Worm (Caenorhabditis elegans) whole organism, L1 larva: ENCODE results near the gene F59B10.2.

Source experiments
- C04F5.9 ChIP-seq: sonication (generic microtip); optimal IDR thresholded peaks from 2 replicates; lab custom pipeline; 2016; ENCODE audit warnings: missing genetic modification characterization, missing compliant biosample characterization
- C16A3.4 ChIP-seq: fragments of 150-350 bp; optimal IDR thresholded peaks from 2 replicates; lab custom pipeline; 2014; ENCODE audit warnings: missing biosample characterization, missing genetic modification characterization
- F16B12.6 ChIP-seq: fragments of 150-350 bp; optimal IDR thresholded peaks from 2 replicates; lab custom pipeline; 2014; ENCODE audit warnings: missing biosample characterization, missing genetic modification characterization
- aha-1 ChIP-seq: fragments of 150-350 bp; optimal IDR thresholded peaks from 2 replicates; lab custom pipeline; 2014; ENCODE audit warnings: missing biosample characterization, missing genetic modification characterization
- alr-1 ChIP-seq: fragments of 200-800 bp; sonication (Bioruptor generic); optimal IDR thresholded peaks from 2 replicates; lab custom pipeline; 2018; ENCODE audit warnings: borderline replicate concordance, mild to moderate bottlenecking, missing genetic modification characterization, missing compliant biosample characterization
- aly-2 ChIP-seq: fragments of 150-350 bp; optimal IDR thresholded peaks from 2 replicates; lab custom pipeline; 2014; ENCODE audit warnings: missing biosample characterization, missing genetic modification characterization
- ama-1 ChIP-seq: fragments of 150-350 bp; optimal IDR thresholded peaks from 2 replicates; lab custom pipeline; 2014
- blmp-1 ChIP-seq: fragments of 150-350 bp; optimal IDR thresholded peaks from 2 replicates; lab custom pipeline; 2014; ENCODE audit warnings: missing biosample characterization, missing genetic modification characterization
- ceh-63 ChIP-seq: fragments of 200-800 bp; sonication (Bioruptor generic); optimal IDR thresholded peaks from 2 replicates; lab custom pipeline; 2018; ENCODE audit warnings: mild to moderate bottlenecking, missing genetic modification characterization, missing compliant biosample characterization
- ceh-8 ChIP-seq: fragments of 200-800 bp; sonication (Bioruptor generic); optimal IDR thresholded peaks from 2 replicates; lab custom pipeline; 2018; ENCODE audit warnings: mild to moderate bottlenecking, missing genetic modification characterization, moderate library complexity, missing compliant biosample characterization
- ceh-82 ChIP-seq, 3 experiments: fragments of 150-350 bp in 1 of 3; sonication (generic microtip) in 2 of 3; optimal IDR thresholded peaks; 2 replicates each; lab custom pipeline; 2014 to 2017; ENCODE audit warnings: missing biosample characterization in 3 of 3, missing genetic modification characterization in 3 of 3
- dpl-1 ChIP-seq, 3 experiments: fragments of 150-350 bp in 2 of 3; sonication (generic microtip) in 1 of 3; optimal IDR thresholded peaks; 2 replicates each; lab custom pipeline; 2014 to 2017; ENCODE audit warnings: missing biosample characterization in 3 of 3, missing genetic modification characterization in 3 of 3, missing genetic modification reagents in 3 of 3
- efl-1 ChIP-seq, 4 experiments: fragments of 150-350 bp; optimal IDR thresholded peaks in 3 of 4; peaks in 1 of 4; 1 replicate in 1 of 4; 2 replicates in 3 of 4; lab custom pipeline; 2014; ENCODE audit warnings: missing biosample characterization in 2 of 4, missing genetic modification characterization in 2 of 4, missing genetic modification reagents in 2 of 4
- efl-3 ChIP-seq: fragments of 200-800 bp; sonication (Bioruptor generic); optimal IDR thresholded peaks from 2 replicates; lab custom pipeline; 2018; ENCODE audit warnings: mild to moderate bottlenecking, missing genetic modification characterization, missing compliant biosample characterization
- egl-13 ChIP-seq: sonication (generic microtip); optimal IDR thresholded peaks from 2 replicates; lab custom pipeline; 2016; ENCODE audit warnings: missing genotype, missing genetic modification reagents, missing genetic modification characterization, missing compliant biosample characterization
- elt-2 ChIP-seq: sonication (generic microtip); optimal IDR thresholded peaks from 2 replicates; lab custom pipeline; 2016; ENCODE audit warnings: missing genetic modification characterization, mild to moderate bottlenecking, inconsistent platforms, missing compliant biosample characterization, missing genetic modification reagents
- fkh-10 ChIP-seq: sonication (generic microtip); optimal IDR thresholded peaks from 2 replicates; lab custom pipeline; 2017; ENCODE audit warnings: missing biosample characterization, missing genetic modification reagents, missing genetic modification characterization
- fkh-4 ChIP-seq: sonication (generic microtip); optimal IDR thresholded peaks from 2 replicates; lab custom pipeline; 2016; ENCODE audit warnings: missing compliant biosample characterization, missing genetic modification characterization, borderline replicate concordance
- fkh-8 ChIP-seq: sonication (generic microtip); optimal IDR thresholded peaks from 2 replicates; lab custom pipeline; 2016; ENCODE audit warnings: mild to moderate bottlenecking, missing genetic modification characterization, missing compliant biosample characterization
- hlh-17 ChIP-seq: fragments of 200-800 bp; sonication (Bioruptor generic); optimal IDR thresholded peaks from 2 replicates; lab custom pipeline; 2018; ENCODE audit warnings: missing genetic modification characterization, mild to moderate bottlenecking, missing compliant biosample characterization, moderate library complexity, borderline replicate concordance
- hlh-4 ChIP-seq: sonication (generic microtip); optimal IDR thresholded peaks from 2 replicates; lab custom pipeline; 2016; ENCODE audit warnings: mild to moderate bottlenecking, missing genetic modification characterization, missing compliant biosample characterization
- isw-1 ChIP-seq: fragments of 200-800 bp; sonication (Bioruptor generic); IDR thresholded peaks from 2 replicates; pipeline ENCODE4 v1.3.6; 2022; ENCODE audit warnings: missing genetic modification characterization, missing compliant biosample characterization
- lin-13 ChIP-seq: fragments of 150-350 bp; optimal IDR thresholded peaks from 2 replicates; lab custom pipeline; 2014; ENCODE audit warnings: missing biosample characterization, missing genetic modification reagents, missing genetic modification characterization
- lin-14 ChIP-seq: fragments of 200-800 bp; sonication (Bioruptor generic); optimal IDR thresholded peaks from 2 replicates; lab custom pipeline; 2018; ENCODE audit warnings: mild to moderate bottlenecking, missing genetic modification characterization, moderate library complexity, missing compliant biosample characterization
- lin-35 ChIP-seq, 2 experiments: fragments of 150-350 bp; optimal IDR thresholded peaks; 2 replicates each; lab custom pipeline; 2014; ENCODE audit warnings: missing biosample characterization in 2 of 2, missing genetic modification characterization in 2 of 2, missing genetic modification reagents in 2 of 2
- lin-39 ChIP-seq: fragments of 150-350 bp; optimal IDR thresholded peaks from 2 replicates; lab custom pipeline; 2014; ENCODE audit warnings: missing biosample characterization, missing genetic modification reagents, missing genetic modification characterization
- lir-3 ChIP-seq: sonication (generic microtip); optimal IDR thresholded peaks from 2 replicates; lab custom pipeline; 2016; ENCODE audit warnings: mild to moderate bottlenecking, missing genetic modification characterization, moderate library complexity, missing compliant biosample characterization; ENCODE audit not compliant: poor library complexity
- lsy-2 ChIP-seq, 2 experiments: fragments of 150-350 bp; optimal IDR thresholded peaks; 2 replicates each; lab custom pipeline; 2014; ENCODE audit warnings: missing biosample characterization in 2 of 2, missing genetic modification characterization in 2 of 2
- mdl-1 ChIP-seq, 2 experiments: fragments of 150-350 bp; optimal IDR thresholded peaks; 2 replicates each; lab custom pipeline; 2014 to 2017; ENCODE audit warnings: missing biosample characterization in 2 of 2, missing genetic modification characterization in 2 of 2, inconsistent platforms in 1 of 2
- nhr-12 ChIP-seq: sonication (generic microtip); optimal IDR thresholded peaks from 2 replicates; lab custom pipeline; 2017; ENCODE audit warnings: missing biosample characterization, missing genetic modification characterization
- nhr-20 ChIP-seq: sonication (generic microtip); optimal IDR thresholded peaks from 2 replicates; lab custom pipeline; 2016; ENCODE audit warnings: mild to moderate bottlenecking, missing genetic modification characterization, missing compliant biosample characterization
- nhr-28 ChIP-seq: fragments of 150-350 bp; optimal IDR thresholded peaks from 2 replicates; lab custom pipeline; 2014; ENCODE audit warnings: missing biosample characterization, missing genetic modification characterization
- nhr-47 ChIP-seq: sonication (generic microtip); optimal IDR thresholded peaks from 2 replicates; lab custom pipeline; 2016; ENCODE audit warnings: mild to moderate bottlenecking, missing genetic modification characterization, moderate library complexity, missing compliant biosample characterization
- nhr-76 ChIP-seq: sonication (generic microtip); optimal IDR thresholded peaks from 2 replicates; lab custom pipeline; 2017; ENCODE audit warnings: missing biosample characterization, missing genetic modification characterization
- nhr-84 ChIP-seq: sonication (generic microtip); optimal IDR thresholded peaks from 2 replicates; lab custom pipeline; 2017; ENCODE audit warnings: missing biosample characterization, missing genetic modification characterization
- nhr-85 ChIP-seq: sonication (generic microtip); peaks from one replicate; lab custom pipeline; 2016; ENCODE audit warnings: missing genetic modification characterization, inconsistent platforms, missing compliant biosample characterization
- nhr-90 ChIP-seq: sonication (generic microtip); optimal IDR thresholded peaks from 2 replicates; lab custom pipeline; 2016; ENCODE audit warnings: mild to moderate bottlenecking, missing genetic modification characterization, missing compliant biosample characterization; ENCODE audit not compliant: poor library complexity
- pax-3 ChIP-seq: fragments of 200-800 bp; sonication (Bioruptor generic); optimal IDR thresholded peaks from 2 replicates; lab custom pipeline; 2018; ENCODE audit warnings: mild to moderate bottlenecking, missing genetic modification characterization, moderate library complexity, missing compliant biosample characterization
- pqm-1 ChIP-seq: sonication (generic microtip); optimal IDR thresholded peaks from 3 replicates; lab custom pipeline; 2017; ENCODE audit warnings: missing biosample characterization, missing genetic modification characterization
- rnt-1 ChIP-seq: sonication (generic microtip); optimal IDR thresholded peaks from 2 replicates; lab custom pipeline; 2016; ENCODE audit warnings: mild to moderate bottlenecking, missing genetic modification characterization, moderate library complexity, missing compliant biosample characterization
- skn-1 ChIP-seq: fragments of 150-350 bp; optimal IDR thresholded peaks from 2 replicates; lab custom pipeline; 2014; ENCODE audit warnings: missing biosample characterization, missing genetic modification characterization
- snpc-4 ChIP-seq: fragments of 150-350 bp; optimal IDR thresholded peaks from 2 replicates; lab custom pipeline; 2014; ENCODE audit warnings: missing biosample characterization, missing genetic modification characterization
- snu-23 ChIP-seq: sonication (generic microtip); optimal IDR thresholded peaks from 2 replicates; lab custom pipeline; 2016; ENCODE audit warnings: missing genetic modification characterization, missing compliant biosample characterization
- sptf-1 ChIP-seq: fragments of 150-350 bp; optimal IDR thresholded peaks from 2 replicates; lab custom pipeline; 2014; ENCODE audit warnings: missing biosample characterization, missing genetic modification characterization
- swsn-7 ChIP-seq: sonication (generic microtip); optimal IDR thresholded peaks from 2 replicates; lab custom pipeline; 2016; ENCODE audit warnings: missing genetic modification characterization, missing compliant biosample characterization
- unc-30 ChIP-seq: sonication (generic microtip); optimal IDR thresholded peaks from 2 replicates; lab custom pipeline; 2017; ENCODE audit warnings: missing biosample characterization, missing genetic modification characterization
- unc-86 ChIP-seq: sonication (generic microtip); optimal IDR thresholded peaks from 2 replicates; lab custom pipeline; 2016; ENCODE audit warnings: missing genetic modification characterization, missing compliant biosample characterization
- unc-98 ChIP-seq: fragments of 200-800 bp; sonication (Bioruptor generic); IDR thresholded peaks from 2 replicates; pipeline ENCODE4 v1.3.6; 2022; ENCODE audit warnings: missing genetic modification characterization, missing compliant biosample characterization
- vab-15 ChIP-seq: sonication (generic microtip); optimal IDR thresholded peaks from 2 replicates; lab custom pipeline; 2017; ENCODE audit warnings: missing genotype, mild to moderate bottlenecking, missing genetic modification characterization, missing compliant biosample characterization
- ztf-11 ChIP-seq, 2 experiments: sonication (generic microtip); optimal IDR thresholded peaks; 2 replicates each; lab custom pipeline; 2016 to 2017; ENCODE audit warnings: missing genetic modification characterization in 2 of 2, missing biosample characterization in 1 of 2, missing compliant biosample characterization in 1 of 2
- ztf-4 ChIP-seq: fragments of 150-350 bp; optimal IDR thresholded peaks from 2 replicates; lab custom pipeline; 2014; ENCODE audit warnings: missing biosample characterization, missing genetic modification characterization

F59B10.2 gene

ce11 chrII:10516375-10516774 lies 6.7 kb upstream of the F59B10.2 start (continued):
- TF ChIP-seq egl-13 = no peak
- TF ChIP-seq pqm-1 (tag; lab: Kevin White, UChicago) = no peak
- TF ChIP-seq dpl-1 (GFP tag; optimal IDR thresholded peaks at IDR 0.05; lab: Kevin White, UChicago) = no peak
- no peak for TF ChIP-seq ceh-63 (GFP tag; lab: Kevin White, UChicago)
- peak; percentile 49 for TF ChIP-seq snu-23 (GFP tag; lab: Kevin White, UChicago)
- no peak for TF ChIP-seq skn-1
- no peak for TF ChIP-seq F16B12.6 (tag; lab: Kevin White, UChicago)
- no peak for TF ChIP-seq nhr-76
- TF ChIP-seq unc-98 (GFP tag; lab: Robert Waterston, UW) = no peak
- peak; percentile 71 for TF ChIP-seq lin-14 (GFP tag; lab: Kevin White, UChicago)
- no peak for TF ChIP-seq hlh-4 (tag; lab: Kevin White, UChicago)
- no peak for TF ChIP-seq hlh-17 (GFP tag; lab: Kevin White, UChicago)
- peak; percentile 74 for TF ChIP-seq blmp-1 (tag; lab: Kevin White, UChicago)
- no peak for TF ChIP-seq lin-39
- no peak for TF ChIP-seq efl-3 (GFP tag; lab: Kevin White, UChicago)
- TF ChIP-seq isw-1 (GFP tag; lab: Robert Waterston, UW) = no peak
- peak in 1 of 2 experiments; percentile 25 for TF ChIP-seq lsy-2 (tag; optimal IDR thresholded peaks at IDR 0.05; lab: Kevin White, UChicago)
- TF ChIP-seq lir-3 (tag; lab: Kevin White, UChicago) = no peak
- no peak for TF ChIP-seq ceh-82 (tag; optimal IDR thresholded peaks at IDR 0.05; lab: Kevin White, UChicago)
- no peak for TF ChIP-seq fkh-8
- no peak for TF ChIP-seq nhr-47 (tag; lab: Kevin White, UChicago)
- no peak for TF ChIP-seq fkh-4 (tag; lab: Kevin White, UChicago)

ce11 chrII:10515422-10515821 lies 5.8 kb upstream of the F59B10.2 start:
- no peak for TF ChIP-seq F16B12.6 (tag; lab: Kevin White, UChicago)
- no peak for TF ChIP-seq mdl-1 (tag; optimal IDR thresholded peaks at IDR 0.05; lab: Kevin White, UChicago)
- no peak for TF ChIP-seq ztf-4 (tag; lab: Kevin White, UChicago)
- TF ChIP-seq C04F5.9 (tag; lab: Kevin White, UChicago) = no peak
- no peak for TF ChIP-seq egl-13
- no peak for TF ChIP-seq sptf-1
- TF ChIP-seq pax-3 = no peak
- no peak for TF ChIP-seq ztf-11 (tag; optimal IDR thresholded peaks at IDR 0.05; lab: Kevin White, UChicago)
- TF ChIP-seq alr-1 = no peak
- peak; percentile 78 for TF ChIP-seq nhr-85 (tag; lab: Kevin White, UChicago)
- TF ChIP-seq ama-1 = no peak
- TF ChIP-seq unc-30 (tag; lab: Kevin White, UChicago) = no peak
- no peak for TF ChIP-seq ceh-8
- TF ChIP-seq unc-86 (tag; lab: Kevin White, UChicago) = no peak
- no peak for TF ChIP-seq efl-3 (GFP tag; lab: Kevin White, UChicago)
- TF ChIP-seq nhr-28 (tag; lab: Kevin White, UChicago) = no peak
- no peak for TF ChIP-seq nhr-84 (tag; lab: Kevin White, UChicago)
- TF ChIP-seq swsn-7 (tag; lab: Kevin White, UChicago) = no peak
- TF ChIP-seq aly-2 = no peak
- TF ChIP-seq lin-13 = no peak
- no peak for TF ChIP-seq nhr-90
- peak in 1 of 2 experiments; percentile 37 for TF ChIP-seq lin-35 (GFP tag; optimal IDR thresholded peaks at IDR 0.05; lab: Kevin White, UChicago)
- no peak for TF ChIP-seq snpc-4 (tag; lab: Kevin White, UChicago)
- TF ChIP-seq efl-1 (optimal IDR thresholded peaks at IDR 0.05; lab: Kevin White, UChicago) = no peak
- TF ChIP-seq efl-1 (GFP tag; optimal IDR thresholded peaks at IDR 0.05 in 1 of 2; lab: Kevin White, UChicago) = no peak
- no peak for TF ChIP-seq aha-1 (tag; lab: Kevin White, UChicago)
- no peak for TF ChIP-seq C16A3.4 (tag; lab: Kevin White, UChicago)
- TF ChIP-seq snu-23 (GFP tag; lab: Kevin White, UChicago) = peak; percentile 11
- TF ChIP-seq ceh-63 (GFP tag; lab: Kevin White, UChicago) = no peak
- TF ChIP-seq nhr-20 = peak; percentile 41
- TF ChIP-seq rnt-1 (tag; lab: Kevin White, UChicago) = no peak
- no peak for TF ChIP-seq dpl-1 (GFP tag; optimal IDR thresholded peaks at IDR 0.05; lab: Kevin White, UChicago)
- no peak for TF ChIP-seq fkh-10
- no peak for TF ChIP-seq hlh-4 (tag; lab: Kevin White, UChicago)
- TF ChIP-seq vab-15 (tag; lab: Kevin White, UChicago) = no peak
- no peak for TF ChIP-seq nhr-12 (tag; lab: Kevin White, UChicago)
- TF ChIP-seq elt-2 (tag; lab: Kevin White, UChicago) = no peak
- TF ChIP-seq skn-1 = no peak
